Worm (Caenorhabditis elegans) whole organism, early embryonic: ENCODE data around the gene aman-1.

ENCODE experiments used
- B0310.2 ChIP-seq: sonication (generic microtip); optimal IDR thresholded peaks from 2 replicates; lab custom pipeline; 2016; ENCODE audit warnings: mild to moderate bottlenecking, missing genetic modification characterization, missing compliant biosample characterization
- F13C5.2 ChIP-seq: sonication (generic microtip); optimal IDR thresholded peaks from 2 replicates; lab custom pipeline; 2017; ENCODE audit warnings: mild to moderate bottlenecking, missing genetic modification characterization, inconsistent platforms, missing compliant biosample characterization
- aly-1 ChIP-seq: sonication (generic microtip); optimal IDR thresholded peaks from 2 replicates; lab custom pipeline; 2016; ENCODE audit warnings: missing genetic modification characterization, missing compliant biosample characterization
- ama-1 ChIP-seq: fragments of 150-350 bp; optimal IDR thresholded peaks from 2 replicates; lab custom pipeline; 2014
- flt-1 ChIP-seq: fragments of 200-800 bp; sonication (Bioruptor generic); IDR thresholded peaks from 2 replicates; pipeline ENCODE4 v1.3.6; 2022; ENCODE audit warnings: missing genetic modification characterization, missing compliant biosample characterization
- hmbx-1 ChIP-seq: sonication (generic microtip); optimal IDR thresholded peaks from 2 replicates; lab custom pipeline; 2016; ENCODE audit warnings: mild to moderate bottlenecking, missing genetic modification characterization, missing compliant biosample characterization
- sea-1 ChIP-seq: fragments of 200-800 bp; sonication (Bioruptor generic); conservative IDR thresholded peaks from 2 replicates; pipeline ENCODE4 v1.3.6; 2022; ENCODE audit warnings: missing genetic modification characterization, missing compliant biosample characterization
- tbx-11 ChIP-seq: fragments of 200-800 bp; sonication (Bioruptor generic); IDR thresholded peaks from 2 replicates; pipeline ENCODE4 v1.3.6; 2022; ENCODE audit warnings: missing genetic modification characterization, missing compliant biosample characterization
- tbx-37 ChIP-seq: fragments of 200-800 bp; sonication (Bioruptor generic); conservative IDR thresholded peaks from 2 replicates; pipeline ENCODE4 v1.3.6; 2022; ENCODE audit warnings: missing genetic modification reagents, missing genetic modification characterization, missing compliant biosample characterization
- tra-4 ChIP-seq: sonication (generic microtip); optimal IDR thresholded peaks from 2 replicates; lab custom pipeline; 2017; ENCODE audit warnings: missing genetic modification characterization, missing compliant biosample characterization

DNA sequence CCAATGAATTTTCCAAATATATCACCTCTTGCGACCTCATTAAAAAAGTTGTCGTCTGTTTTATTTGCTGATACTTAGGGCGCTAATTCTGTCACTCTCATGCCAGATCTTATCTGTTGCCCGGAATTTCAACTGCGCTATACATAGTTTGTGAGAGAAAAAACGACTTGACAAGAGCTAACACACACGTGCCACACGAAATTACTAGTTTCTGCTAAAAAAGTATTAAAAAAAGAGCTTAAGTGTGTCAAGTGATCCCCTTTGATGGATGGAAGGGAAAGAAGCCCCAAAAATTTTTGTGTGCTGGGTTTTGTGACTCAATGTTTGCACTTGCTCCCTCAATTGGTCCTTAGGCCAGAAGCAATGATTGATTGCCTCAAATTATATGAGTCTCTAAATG, 7.7 kb downstream of the aman-1 start:
- TF ChIP-seq tbx-37: no peak
- TF ChIP-seq sea-1 (GFP tag; lab: Robert Waterston, UW): no peak
- TF ChIP-seq tbx-11 (GFP tag; lab: Robert Waterston, UW): no peak
- no peak for TF ChIP-seq F13C5.2 (tag; lab: Kevin White, UChicago)
- no peak for TF ChIP-seq flt-1 (GFP tag; lab: Robert Waterston, UW)
- no peak for TF ChIP-seq ama-1 (lab: Kevin White, UChicago)
- TF ChIP-seq hmbx-1 (tag; lab: Kevin White, UChicago): no peak
- TF ChIP-seq tra-4: no peak
- no peak for TF ChIP-seq B0310.2 (tag; lab: Kevin White, UChicago)
- TF ChIP-seq aly-1 (tag; lab: Kevin White, UChicago): no peak
